Worm (Caenorhabditis elegans): ENCODE data around the gene zig-2.

ce11 chrX:12335808-12336207 is 5.4 kb downstream of the zig-2 start, which contains the start of gene srd-48:
- TF ChIP-seq B0310.2 (tag; optimal IDR thresholded peaks at IDR 0.05): no peak
- TF ChIP-seq tbx-37 (GFP tag; conservative IDR thresholded peaks at IDR 0.05): no peak
- TF ChIP-seq flt-1 (GFP tag; IDR thresholded peaks at IDR 0.05): no peak
- TF ChIP-seq ama-1 (optimal IDR thresholded peaks at IDR 0.05): no peak
- no peak for TF ChIP-seq ceh-36 (tag; optimal IDR thresholded peaks at IDR 0.05)
- no peak for TF ChIP-seq tbx-11 (GFP tag; IDR thresholded peaks at IDR 0.05)
- no peak for TF ChIP-seq F13C5.2 (tag; optimal IDR thresholded peaks at IDR 0.05)
- no peak for TF ChIP-seq hnd-1 (tag; optimal IDR thresholded peaks at IDR 0.05)

Data from whole organism, early embryonic.